Fruit fly (Drosophila melanogaster): ENCODE results near the gene Vps15.

The Vps15 gene

DNA sequence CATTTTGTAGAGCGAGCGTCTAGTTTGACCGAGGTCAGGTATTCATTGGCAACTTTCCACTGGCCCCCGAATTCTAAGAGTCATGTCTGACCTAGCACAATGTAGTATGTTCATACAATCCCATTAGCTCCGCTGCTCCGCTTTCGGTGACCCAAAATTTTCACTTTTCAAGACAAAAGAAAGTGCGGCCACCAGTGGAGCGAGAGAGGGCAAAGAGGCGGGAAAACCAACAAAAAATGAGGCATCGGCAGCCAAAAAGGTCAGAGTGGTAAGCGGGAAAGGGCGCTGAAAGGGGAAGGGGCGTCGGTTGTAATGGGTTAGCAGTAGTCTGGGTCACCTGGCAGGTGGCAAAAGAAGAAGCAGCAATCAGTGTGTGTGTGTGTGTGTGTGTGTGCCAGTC is 30.1 kb downstream of the Vps15 start (continued):
- TF ChIP-seq CG3163 (GFP tag; optimal IDR thresholded peaks at IDR 0.05) (no peak), gce (GFP tag; IDR thresholded peaks at IDR 0.05) (no peak), dysf (GFP tag; IDR thresholded peaks at IDR 0.05) (no peak), mld (GFP tag; IDR thresholded peaks at IDR 0.05; ENCODE audit: partially characterized antibody) (0 out of 3 replicates have a peak, but pooled peaks have one; percentile 25)

- TF ChIP-seq cas (GFP tag; IDR thresholded peaks at IDR 0.05) (0 out of 2 replicates have a peak, but pooled peaks have one; percentile 15), Bgb (GFP tag; IDR thresholded peaks at IDR 0.05; ENCODE audit: partially characterized antibody) (peak; percentile 48; the same call in 1 of the 2 replicates), CoRest (tag; optimal IDR thresholded peaks at IDR 0.05) (peak; percentile 82), PHDP (tag; optimal IDR thresholded peaks at IDR 0.05) (peak; percentile 1), CG16813 (GFP tag; IDR thresholded peaks at IDR 0.05; ENCODE audit: partially characterized antibody) (peak; percentile 44; the same call in 2 of the 3 replicates), grau (tag; optimal IDR thresholded peaks at IDR 0.05) (peak; percentile 12), toy (GFP tag; IDR thresholded peaks at IDR 0.05) (no peak), Ets65A (GFP tag) (peak; percentile 30), CG15011 (GFP tag; optimal IDR thresholded peaks at IDR 0.05) (no peak), CG17359 (tag; optimal IDR thresholded peaks at IDR 0.05) (no peak), CkIIα-i1 (GFP tag; IDR thresholded peaks at IDR 0.05) (no peak), Max (GFP tag; optimal IDR thresholded peaks at IDR 0.05) (no peak), abd-A (tag; optimal IDR thresholded peaks at IDR 0.05) (peak; percentile 49), sens (GFP tag) (peak; percentile 62), exex (tag; optimal IDR thresholded peaks at IDR 0.05) (no peak), CG4328 (GFP tag; optimal IDR thresholded peaks at IDR 0.05) (no peak), CG31441 (GFP tag; IDR thresholded peaks at IDR 0.05) (0 out of 2 replicates have a peak, but pooled peaks have one; percentile 14), knrl (GFP tag; IDR thresholded peaks at IDR 0.05; ENCODE audit: partially characterized antibody) (peak; percentile 77), CG6654 (GFP tag; optimal IDR thresholded peaks at IDR 0.05) (peak; percentile 100), amos (GFP tag; IDR thresholded peaks at IDR 0.05; ENCODE audit: partially characterized antibody) (peak; percentile 52; the same call in 1 of the 2 replicates), gem (tag; optimal IDR thresholded peaks at IDR 0.05) (peak; percentile 19), Sox102F (GFP tag; optimal IDR thresholded peaks at IDR 0.05) (peak; percentile 9), ftz-f1 (GFP tag; optimal IDR thresholded peaks at IDR 0.05) (no peak), CG2678 (tag; optimal IDR thresholded peaks at IDR 0.05) (no peak), da (GFP tag; optimal IDR thresholded peaks at IDR 0.05) (no peak), Tbp (GFP tag; optimal IDR thresholded peaks at IDR 0.05) (peak; percentile 97), Lhr (GFP tag; optimal IDR thresholded peaks at IDR 0.05) (peak; percentile 9), Ssrp (tag; optimal IDR thresholded peaks at IDR 0.05) (peak; percentile 29), z (GFP tag; IDR thresholded peaks at IDR 0.05) (no peak), CG6854 (GFP tag; optimal IDR thresholded peaks at IDR 0.05) (peak; percentile 77), Dek (tag; optimal IDR thresholded peaks at IDR 0.05) (peak; percentile 56), nmo (GFP tag; optimal IDR thresholded peaks at IDR 0.05) (peak; percentile 5), CG10274 (GFP tag; optimal IDR thresholded peaks at IDR 0.05) (no peak), Scr (GFP tag; IDR thresholded peaks at IDR 0.05; ENCODE audit: partially characterized antibody) (peak; percentile 38; the same call in 1 of the 2 replicates), gsb-n (tag; optimal IDR thresholded peaks at IDR 0.05) (peak; percentile 28), CTCF (GFP tag; optimal IDR thresholded peaks at IDR 0.05) (peak; percentile 47), CG12391 (tag; optimal IDR thresholded peaks at IDR 0.05) (peak; percentile 33), repo (GFP tag; optimal IDR thresholded peaks at IDR 0.05) (no peak), trem (tag; optimal IDR thresholded peaks at IDR 0.05) (peak; percentile 15), slou (GFP tag; optimal IDR thresholded peaks at IDR 0.05) (no peak), CG2712 (tag; optimal IDR thresholded peaks at IDR 0.05) (peak; percentile 22), Med (GFP tag) (peak; percentile 49), CG7839 (tag; optimal IDR thresholded peaks at IDR 0.05) (peak; percentile 6), dmrt11E (tag; optimal IDR thresholded peaks at IDR 0.05) (no peak), Abd-B (GFP tag; optimal IDR thresholded peaks at IDR 0.05) (peak; percentile 42)
Measured at dm6 chr3R:9214235-9214634, 31.4 kb downstream of the Vps15 start.

Measured in whole organism, embryonic.